Worm (Caenorhabditis elegans) whole organism, L1 larva: ENCODE measurements around the gene trf-1.

Experiments
- C16A3.4 ChIP-seq: fragments of 150-350 bp; optimal IDR thresholded peaks from 2 replicates; lab custom pipeline; 2014; ENCODE audit warnings: missing biosample characterization, missing genetic modification characterization
- F16B12.6 ChIP-seq: fragments of 150-350 bp; optimal IDR thresholded peaks from 2 replicates; lab custom pipeline; 2014; ENCODE audit warnings: missing biosample characterization, missing genetic modification characterization
- aha-1 ChIP-seq: fragments of 150-350 bp; optimal IDR thresholded peaks from 2 replicates; lab custom pipeline; 2014; ENCODE audit warnings: missing biosample characterization, missing genetic modification characterization
- aly-2 ChIP-seq: fragments of 150-350 bp; optimal IDR thresholded peaks from 2 replicates; lab custom pipeline; 2014; ENCODE audit warnings: missing biosample characterization, missing genetic modification characterization
- ama-1 ChIP-seq: fragments of 150-350 bp; optimal IDR thresholded peaks from 2 replicates; lab custom pipeline; 2014
- blmp-1 ChIP-seq: fragments of 150-350 bp; optimal IDR thresholded peaks from 2 replicates; lab custom pipeline; 2014; ENCODE audit warnings: missing biosample characterization, missing genetic modification characterization
- ceh-63 ChIP-seq: fragments of 200-800 bp; sonication (Bioruptor generic); optimal IDR thresholded peaks from 2 replicates; lab custom pipeline; 2018; ENCODE audit warnings: mild to moderate bottlenecking, missing genetic modification characterization, missing compliant biosample characterization
- ceh-90 ChIP-seq: sonication (generic microtip); optimal IDR thresholded peaks from 2 replicates; lab custom pipeline; 2016; ENCODE audit warnings: missing genetic modification characterization, missing compliant biosample characterization
- dpl-1 ChIP-seq, 3 experiments: fragments of 150-350 bp in 2 of 3; sonication (generic microtip) in 1 of 3; optimal IDR thresholded peaks; 2 replicates each; lab custom pipeline; 2014 to 2017; ENCODE audit warnings: missing biosample characterization in 3 of 3, missing genetic modification characterization in 3 of 3, missing genetic modification reagents in 3 of 3
- dsc-1 ChIP-seq: sonication (generic microtip); optimal IDR thresholded peaks from 2 replicates; lab custom pipeline; 2016; ENCODE audit warnings: mild to moderate bottlenecking, missing genetic modification characterization, missing compliant biosample characterization
- efl-1 ChIP-seq, 4 experiments: fragments of 150-350 bp; optimal IDR thresholded peaks in 3 of 4; peaks in 1 of 4; 1 replicate in 1 of 4; 2 replicates in 3 of 4; lab custom pipeline; 2014; ENCODE audit warnings: missing biosample characterization in 2 of 4, missing genetic modification characterization in 2 of 4, missing genetic modification reagents in 2 of 4
- elt-3 ChIP-seq, 6 experiments: fragments of 150-350 bp in 1 of 6; sonication (generic microtip); optimal IDR thresholded peaks; 2 replicates each; lab custom pipeline; 2017 to 2018; ENCODE audit warnings: missing biosample characterization in 6 of 6, missing genetic modification characterization in 6 of 6, inconsistent platforms in 1 of 6
- fkh-8 ChIP-seq: sonication (generic microtip); optimal IDR thresholded peaks from 2 replicates; lab custom pipeline; 2016; ENCODE audit warnings: mild to moderate bottlenecking, missing genetic modification characterization, missing compliant biosample characterization
- fos-1 ChIP-seq: fragments of 150-350 bp; optimal IDR thresholded peaks from 2 replicates; lab custom pipeline; 2014; ENCODE audit warnings: missing biosample characterization, missing genetic modification characterization
- hlh-17 ChIP-seq: fragments of 200-800 bp; sonication (Bioruptor generic); optimal IDR thresholded peaks from 2 replicates; lab custom pipeline; 2018; ENCODE audit warnings: missing genetic modification characterization, mild to moderate bottlenecking, missing compliant biosample characterization, moderate library complexity, borderline replicate concordance
- isw-1 ChIP-seq: fragments of 200-800 bp; sonication (Bioruptor generic); IDR thresholded peaks from 2 replicates; pipeline ENCODE4 v1.3.6; 2022; ENCODE audit warnings: missing genetic modification characterization, missing compliant biosample characterization
- lin-13 ChIP-seq: fragments of 150-350 bp; optimal IDR thresholded peaks from 2 replicates; lab custom pipeline; 2014; ENCODE audit warnings: missing biosample characterization, missing genetic modification reagents, missing genetic modification characterization
- lin-35 ChIP-seq, 2 experiments: fragments of 150-350 bp; optimal IDR thresholded peaks; 2 replicates each; lab custom pipeline; 2014; ENCODE audit warnings: missing biosample characterization in 2 of 2, missing genetic modification characterization in 2 of 2, missing genetic modification reagents in 2 of 2
- lir-3 ChIP-seq: sonication (generic microtip); optimal IDR thresholded peaks from 2 replicates; lab custom pipeline; 2016; ENCODE audit warnings: mild to moderate bottlenecking, missing genetic modification characterization, moderate library complexity, missing compliant biosample characterization; ENCODE audit not compliant: poor library complexity
- lsy-2 ChIP-seq, 2 experiments: fragments of 150-350 bp; optimal IDR thresholded peaks; 2 replicates each; lab custom pipeline; 2014; ENCODE audit warnings: missing biosample characterization in 2 of 2, missing genetic modification characterization in 2 of 2
- mab-9 ChIP-seq: fragments of 200-800 bp; sonication (Bioruptor generic); IDR thresholded peaks from 2 replicates; pipeline ENCODE4 v1.3.6; 2022; ENCODE audit warnings: missing genetic modification reagents, missing genetic modification characterization, missing compliant biosample characterization
- mdl-1 ChIP-seq, 2 experiments: fragments of 150-350 bp; optimal IDR thresholded peaks; 2 replicates each; lab custom pipeline; 2014 to 2017; ENCODE audit warnings: missing biosample characterization in 2 of 2, missing genetic modification characterization in 2 of 2, inconsistent platforms in 1 of 2
- mep-1 ChIP-seq: fragments of 150-350 bp; optimal IDR thresholded peaks from 2 replicates; lab custom pipeline; 2014; ENCODE audit warnings: missing biosample characterization, missing genetic modification characterization
- nhr-12 ChIP-seq: sonication (generic microtip); optimal IDR thresholded peaks from 2 replicates; lab custom pipeline; 2017; ENCODE audit warnings: missing biosample characterization, missing genetic modification characterization
- nhr-19 ChIP-seq: fragments of 200-800 bp; sonication (Bioruptor generic); conservative IDR thresholded peaks from 2 replicates; pipeline ENCODE4 v1.3.6; 2022; ENCODE audit warnings: missing genetic modification characterization, missing compliant biosample characterization
- nhr-20 ChIP-seq: sonication (generic microtip); optimal IDR thresholded peaks from 2 replicates; lab custom pipeline; 2016; ENCODE audit warnings: mild to moderate bottlenecking, missing genetic modification characterization, missing compliant biosample characterization
- nhr-237 ChIP-seq: fragments of 150-350 bp; optimal IDR thresholded peaks from 2 replicates; lab custom pipeline; 2014; ENCODE audit warnings: missing biosample characterization, missing genetic modification characterization
- nhr-47 ChIP-seq: sonication (generic microtip); optimal IDR thresholded peaks from 2 replicates; lab custom pipeline; 2016; ENCODE audit warnings: mild to moderate bottlenecking, missing genetic modification characterization, moderate library complexity, missing compliant biosample characterization
- nhr-71 ChIP-seq: sonication (generic microtip); optimal IDR thresholded peaks from 2 replicates; lab custom pipeline; 2016; ENCODE audit warnings: mild to moderate bottlenecking, missing genetic modification characterization, moderate library complexity, missing compliant biosample characterization
- nhr-77 ChIP-seq: fragments of 150-350 bp; optimal IDR thresholded peaks from 2 replicates; lab custom pipeline; 2014; ENCODE audit warnings: missing biosample characterization, missing genetic modification characterization
- nhr-85 ChIP-seq: sonication (generic microtip); peaks from one replicate; lab custom pipeline; 2016; ENCODE audit warnings: missing genetic modification characterization, inconsistent platforms, missing compliant biosample characterization
- nhr-90 ChIP-seq: sonication (generic microtip); optimal IDR thresholded peaks from 2 replicates; lab custom pipeline; 2016; ENCODE audit warnings: mild to moderate bottlenecking, missing genetic modification characterization, missing compliant biosample characterization; ENCODE audit not compliant: poor library complexity
- pag-3 ChIP-seq: sonication (generic microtip); optimal IDR thresholded peaks from 2 replicates; lab custom pipeline; 2017; ENCODE audit warnings: missing genetic modification characterization, mild to moderate bottlenecking, missing compliant biosample characterization, antibody characterized with exemption, borderline replicate concordance; ENCODE audit not compliant: insufficient read depth
- rnt-1 ChIP-seq: sonication (generic microtip); optimal IDR thresholded peaks from 2 replicates; lab custom pipeline; 2016; ENCODE audit warnings: mild to moderate bottlenecking, missing genetic modification characterization, moderate library complexity, missing compliant biosample characterization
- skn-1 ChIP-seq: fragments of 150-350 bp; optimal IDR thresholded peaks from 2 replicates; lab custom pipeline; 2014; ENCODE audit warnings: missing biosample characterization, missing genetic modification characterization
- snu-23 ChIP-seq: sonication (generic microtip); optimal IDR thresholded peaks from 2 replicates; lab custom pipeline; 2016; ENCODE audit warnings: missing genetic modification characterization, missing compliant biosample characterization
- sox-4 ChIP-seq: sonication (generic microtip); optimal IDR thresholded peaks from 2 replicates; lab custom pipeline; 2016; ENCODE audit warnings: missing genetic modification characterization, missing compliant biosample characterization
- sptf-1 ChIP-seq: fragments of 150-350 bp; optimal IDR thresholded peaks from 2 replicates; lab custom pipeline; 2014; ENCODE audit warnings: missing biosample characterization, missing genetic modification characterization
- tbx-2 ChIP-seq: sonication (generic microtip); optimal IDR thresholded peaks from 2 replicates; lab custom pipeline; 2016; ENCODE audit warnings: missing genetic modification characterization, missing compliant biosample characterization
- unc-130 ChIP-seq: fragments of 150-350 bp; optimal IDR thresholded peaks from 2 replicates; lab custom pipeline; 2017; ENCODE audit warnings: missing biosample characterization, missing genetic modification characterization, inconsistent platforms
- unc-62 ChIP-seq: fragments of 150-350 bp; optimal IDR thresholded peaks from 2 replicates; lab custom pipeline; 2014; ENCODE audit warnings: missing biosample characterization, missing genetic modification reagents, missing genetic modification characterization
- vab-15 ChIP-seq: sonication (generic microtip); optimal IDR thresholded peaks from 2 replicates; lab custom pipeline; 2017; ENCODE audit warnings: missing genotype, mild to moderate bottlenecking, missing genetic modification characterization, missing compliant biosample characterization
- xbp-1 ChIP-seq: sonication (generic microtip); optimal IDR thresholded peaks from 2 replicates; lab custom pipeline; 2016; ENCODE audit warnings: missing genetic modification characterization, missing compliant biosample characterization
- ztf-11 ChIP-seq, 2 experiments: sonication (generic microtip); optimal IDR thresholded peaks; 2 replicates each; lab custom pipeline; 2016 to 2017; ENCODE audit warnings: missing genetic modification characterization in 2 of 2, missing biosample characterization in 1 of 2, missing compliant biosample characterization in 1 of 2

Gene trf-1

DNA sequence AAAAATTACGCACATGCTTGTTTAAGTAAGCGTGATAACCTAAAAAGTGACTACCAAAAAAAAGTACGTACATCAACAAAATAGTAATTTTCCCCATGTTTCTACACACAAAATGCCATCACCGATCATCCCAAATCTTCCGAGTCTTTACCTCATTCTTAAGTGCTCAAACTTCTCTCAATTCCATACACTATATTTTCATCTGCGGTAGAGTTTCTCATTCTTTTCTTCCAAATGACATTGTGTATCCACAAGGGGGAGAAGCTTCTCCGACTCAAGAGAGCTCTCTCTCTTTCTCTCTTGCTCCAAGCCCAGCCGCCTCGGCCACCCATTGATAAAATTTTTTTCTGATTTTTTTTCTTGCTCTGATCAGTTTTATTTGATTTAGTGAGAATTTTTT lies 20.8 kb upstream of the trf-1 start, which contains the start of gene myo-6:
Gene myo-6, plus strand, starts transcription at position 301 of the 400 bp plus-strand sequence.
- TF ChIP-seq xbp-1 (no peak), efl-1 (optimal IDR thresholded peaks at IDR 0.05; lab: Kevin White, UChicago) (no peak), efl-1 (GFP tag; optimal IDR thresholded peaks at IDR 0.05 in 1 of 2; lab: Kevin White, UChicago) (peak in 1 of 2 experiments; percentile 86), isw-1 (no peak), nhr-77 (tag; lab: Kevin White, UChicago) (peak; percentile 4), nhr-237 (tag; lab: Kevin White, UChicago) (no peak), nhr-20 (tag; lab: Kevin White, UChicago) (no peak), rnt-1 (tag; lab: Kevin White, UChicago) (peak; percentile 37)

DNA sequence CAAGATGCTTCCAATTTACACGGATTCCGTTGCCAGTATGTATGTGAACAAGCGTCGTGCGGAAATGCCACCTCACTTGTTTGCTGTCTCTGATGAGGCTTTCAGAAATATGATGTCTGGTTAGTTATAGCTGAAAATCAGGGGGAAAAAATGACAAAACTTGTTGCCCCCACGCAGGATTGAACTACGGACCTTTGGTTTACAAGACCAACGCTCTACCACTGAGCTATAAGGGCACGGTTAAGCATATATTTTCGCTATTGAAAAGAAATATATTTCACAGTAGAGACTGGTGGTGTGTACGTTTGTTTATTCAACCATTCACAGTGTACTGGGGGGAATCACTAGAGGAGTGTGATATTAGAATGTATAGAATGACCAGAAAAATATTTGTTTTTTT lies 19.1 kb upstream of the trf-1 start:
- TF ChIP-seq lin-35 (GFP tag; optimal IDR thresholded peaks at IDR 0.05; lab: Kevin White, UChicago) (peak in 1 of 2 experiments; percentile 10), nhr-85 (tag; lab: Kevin White, UChicago) (no peak)

DNA sequence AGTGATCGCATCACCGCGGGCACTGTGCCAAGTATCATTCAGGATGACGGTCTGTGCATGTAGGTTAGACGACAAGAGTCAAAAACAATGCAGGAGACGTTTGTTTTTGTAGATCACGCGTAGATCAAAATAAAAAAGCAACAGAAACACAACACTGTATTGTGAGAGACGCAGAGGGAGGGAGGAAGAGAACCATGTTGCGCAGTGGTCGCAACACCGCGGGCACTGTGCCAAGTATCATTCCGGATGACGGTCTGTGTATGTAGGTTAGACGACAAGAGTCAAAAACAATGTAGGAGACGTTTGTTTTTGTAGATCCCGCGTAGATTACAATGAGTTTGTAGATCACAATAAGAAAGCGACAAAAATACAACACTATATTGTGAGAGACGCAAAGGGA lies 11.3 kb upstream of the trf-1 start:
- TF ChIP-seq efl-1 (optimal IDR thresholded peaks at IDR 0.05; lab: Kevin White, UChicago) (no peak), efl-1 (GFP tag; optimal IDR thresholded peaks at IDR 0.05 in 1 of 2; lab: Kevin White, UChicago) (no peak), isw-1 (no peak), unc-130 (tag; lab: Kevin White, UChicago) (no peak), lin-35 (GFP tag; optimal IDR thresholded peaks at IDR 0.05; lab: Kevin White, UChicago) (no peak), aha-1 (tag; lab: Kevin White, UChicago) (no peak), ama-1 (lab: Kevin White, UChicago) (no peak), unc-62 (GFP tag; lab: Kevin White, UChicago) (no peak), nhr-12 (tag; lab: Kevin White, UChicago) (no peak), tbx-2 (tag; lab: Kevin White, UChicago) (no peak), mdl-1 (tag; optimal IDR thresholded peaks at IDR 0.05; lab: Kevin White, UChicago) (no peak), hlh-17 (GFP tag; lab: Kevin White, UChicago) (no peak)

DNA sequence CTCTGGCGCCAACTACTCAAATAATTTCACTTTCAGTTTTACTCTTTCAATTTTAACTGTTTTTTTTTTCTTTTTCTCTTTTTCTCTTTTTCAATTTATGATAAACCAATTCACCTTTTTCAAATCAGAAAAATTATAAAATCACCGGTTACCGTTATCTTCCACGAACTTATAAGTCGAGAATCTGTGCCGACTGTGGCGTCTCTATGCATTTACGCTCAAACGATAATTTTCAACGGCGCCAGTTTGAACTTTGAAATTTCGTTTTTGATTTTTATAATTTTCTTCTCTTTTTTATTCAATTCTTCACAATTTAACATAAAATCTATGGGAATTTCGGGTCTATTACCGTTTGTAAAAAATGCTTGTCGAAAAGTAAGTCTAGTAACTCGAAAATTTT lies 6.8 kb upstream of the trf-1 start, which contains the start of gene exo-1:
Gene exo-1, plus strand, starts transcription at position 101 of the 400 bp plus-strand sequence.
- TF ChIP-seq lir-3 (tag; lab: Kevin White, UChicago) (peak; percentile 50), fos-1 (tag; lab: Kevin White, UChicago) (peak; percentile 2), rnt-1 (tag; lab: Kevin White, UChicago) (peak; percentile 50), nhr-20 (tag; lab: Kevin White, UChicago) (peak; percentile 43), hlh-17 (GFP tag; lab: Kevin White, UChicago) (no peak), snu-23 (GFP tag; lab: Kevin White, UChicago) (peak; percentile 63), lsy-2 (tag; optimal IDR thresholded peaks at IDR 0.05; lab: Kevin White, UChicago) (peak; percentile 40 to 89), C16A3.4 (tag; lab: Kevin White, UChicago) (peak; percentile 95), sox-4 (no peak), efl-1 (optimal IDR thresholded peaks at IDR 0.05; lab: Kevin White, UChicago) (peak; percentile 67 to 92), efl-1 (GFP tag; optimal IDR thresholded peaks at IDR 0.05 in 1 of 2; lab: Kevin White, UChicago) (peak; percentile 87 to 99), nhr-90 (tag; lab: Kevin White, UChicago) (peak; percentile 52), F16B12.6 (peak; percentile 65), xbp-1 (no peak), skn-1 (peak; percentile 56), pag-3 (tag; lab: Kevin White, UChicago) (no peak), fkh-8 (tag; lab: Kevin White, UChicago) (peak; percentile 7), nhr-19 (GFP tag; lab: Robert Waterston, UW) (no peak), sptf-1 (tag; lab: Kevin White, UChicago) (no peak), nhr-71 (tag; lab: Kevin White, UChicago) (peak; percentile 61), mep-1 (tag; lab: Kevin White, UChicago) (peak; percentile 10), lin-13 (peak; percentile 58), lin-35 (GFP tag; optimal IDR thresholded peaks at IDR 0.05; lab: Kevin White, UChicago) (peak; percentile 83 to 98), aly-2 (tag; lab: Kevin White, UChicago) (no peak), blmp-1 (tag; lab: Kevin White, UChicago) (peak; percentile 82), dsc-1 (no peak), tbx-2 (tag; lab: Kevin White, UChicago) (peak; percentile 2), vab-15 (peak; percentile 26), nhr-12 (tag; lab: Kevin White, UChicago) (no peak), nhr-47 (peak; percentile 49), dpl-1 (GFP tag; optimal IDR thresholded peaks at IDR 0.05; lab: Kevin White, UChicago) (peak; percentile 86 to 91 (median 90)), ztf-11 (tag; optimal IDR thresholded peaks at IDR 0.05; lab: Kevin White, UChicago) (peak in 1 of 2 experiments; percentile 35), ceh-90 (no peak), elt-3 (tag; optimal IDR thresholded peaks at IDR 0.05; lab: Kevin White, UChicago) (peak in 3 of 6 experiments; percentile 40 to 89 (median 45)), ceh-63 (GFP tag; lab: Kevin White, UChicago) (no peak), mab-9 (GFP tag; lab: Robert Waterston, UW) (no peak)
